Worm (Caenorhabditis elegans) whole organism, late embryonic: ENCODE data around the gene B0244.16.

ENCODE experiments used
- F13H6.1 ChIP-seq: sonication (generic microtip); optimal IDR thresholded peaks from 2 replicates; lab custom pipeline; 2016; ENCODE audit warnings: missing genetic modification characterization, missing compliant biosample characterization
- K02D7.2 ChIP-seq: sonication (generic microtip); optimal IDR thresholded peaks from 2 replicates; lab custom pipeline; 2017; ENCODE audit warnings: mild to moderate bottlenecking, missing genetic modification characterization, missing compliant biosample characterization
- T23F11.4 ChIP-seq: fragments of 200-800 bp; sonication (Bioruptor generic); optimal IDR thresholded peaks from 2 replicates; lab custom pipeline; 2018; ENCODE audit warnings: mild to moderate bottlenecking, missing genetic modification characterization, missing compliant biosample characterization
- ceh-14 ChIP-seq: sonication (generic microtip); optimal IDR thresholded peaks from 2 replicates; lab custom pipeline; 2016; ENCODE audit warnings: missing genotype, missing genetic modification characterization, missing compliant biosample characterization
- ceh-18 ChIP-seq: sonication (generic microtip); optimal IDR thresholded peaks from 2 replicates; lab custom pipeline; 2016; ENCODE audit warnings: missing genetic modification characterization, missing compliant biosample characterization
- ceh-2 ChIP-seq: sonication (generic microtip); optimal IDR thresholded peaks from 2 replicates; lab custom pipeline; 2016; ENCODE audit warnings: missing genotype, missing genetic modification characterization, missing compliant biosample characterization
- ceh-30 ChIP-seq: fragments of 150-350 bp; optimal IDR thresholded peaks from 2 replicates; lab custom pipeline; 2014; ENCODE audit warnings: missing biosample characterization, missing genetic modification characterization
- ceh-48 ChIP-seq: sonication (generic microtip); optimal IDR thresholded peaks from 2 replicates; lab custom pipeline; 2016; ENCODE audit warnings: missing genetic modification characterization, inconsistent platforms, missing compliant biosample characterization
- ceh-9 ChIP-seq: sonication (generic microtip); optimal IDR thresholded peaks from 2 replicates; lab custom pipeline; 2016; ENCODE audit warnings: mild to moderate bottlenecking, missing genetic modification characterization, inconsistent platforms, missing compliant biosample characterization
- dve-1 ChIP-seq: sonication (generic microtip); optimal IDR thresholded peaks from 2 replicates; lab custom pipeline; 2017; ENCODE audit warnings: antibody characterized with exemption, mild to moderate bottlenecking, missing genetic modification characterization, missing compliant biosample characterization
- elt-2 ChIP-seq: sonication (generic microtip); optimal IDR thresholded peaks from 2 replicates; lab custom pipeline; 2016; ENCODE audit warnings: missing genetic modification reagents, missing genetic modification characterization, missing compliant biosample characterization
- fkh-10 ChIP-seq: fragments of 150-350 bp; optimal IDR thresholded peaks from 2 replicates; lab custom pipeline; 2014; ENCODE audit warnings: missing biosample characterization, missing genetic modification reagents, missing genetic modification characterization
- fkh-6 ChIP-seq: sonication (generic microtip); optimal IDR thresholded peaks from 2 replicates; lab custom pipeline; 2016; ENCODE audit warnings: missing genetic modification characterization, missing compliant biosample characterization
- gmeb-2 ChIP-seq: sonication (generic microtip); optimal IDR thresholded peaks from 2 replicates; lab custom pipeline; 2016; ENCODE audit warnings: missing genetic modification characterization, inconsistent platforms, missing compliant biosample characterization
- hlh-30 ChIP-seq: sonication (generic microtip); optimal IDR thresholded peaks from 2 replicates; lab custom pipeline; 2017; ENCODE audit warnings: antibody characterized with exemption, missing genetic modification characterization, missing compliant biosample characterization; ENCODE audit not compliant: insufficient read depth
- hlh-6 ChIP-seq: sonication (generic microtip); optimal IDR thresholded peaks from 2 replicates; lab custom pipeline; 2016; ENCODE audit warnings: missing genotype, missing genetic modification characterization, missing compliant biosample characterization
- hlh-8 ChIP-seq: sonication (generic microtip); optimal IDR thresholded peaks from 2 replicates; lab custom pipeline; 2016; ENCODE audit warnings: missing genotype, missing genetic modification characterization, missing compliant biosample characterization
- lim-6 ChIP-seq: sonication (generic microtip); optimal IDR thresholded peaks from 2 replicates; lab custom pipeline; 2016; ENCODE audit warnings: missing genetic modification characterization, missing compliant biosample characterization
- lin-11 ChIP-seq: fragments of 200-800 bp; sonication (Bioruptor generic); optimal IDR thresholded peaks from 2 replicates; lab custom pipeline; 2018; ENCODE audit warnings: mild to moderate bottlenecking, missing genetic modification characterization, missing compliant biosample characterization
- nfya-1 ChIP-seq: sonication (generic microtip); optimal IDR thresholded peaks from 2 replicates; lab custom pipeline; 2017; ENCODE audit warnings: missing genetic modification characterization, mild to moderate bottlenecking, missing compliant biosample characterization, antibody characterized with exemption, moderate library complexity
- nhr-11 ChIP-seq: fragments of 150-350 bp; optimal IDR thresholded peaks from 2 replicates; lab custom pipeline; 2014; ENCODE audit warnings: missing biosample characterization, missing genetic modification characterization
- pag-3 ChIP-seq: sonication (generic microtip); optimal IDR thresholded peaks from 2 replicates; lab custom pipeline; 2016; ENCODE audit warnings: missing compliant biosample characterization, missing genetic modification characterization, borderline replicate concordance
- pha-4 ChIP-seq: fragments of 150-350 bp; optimal IDR thresholded peaks from 2 replicates; lab custom pipeline; 2018; ENCODE audit warnings: missing biosample characterization, missing genetic modification reagents, missing genetic modification characterization
- pros-1 ChIP-seq: fragments of 150-350 bp; optimal IDR thresholded peaks from 2 replicates; lab custom pipeline; 2014; ENCODE audit warnings: missing biosample characterization, missing genetic modification reagents, missing genetic modification characterization
- rnt-1 ChIP-seq: sonication (generic microtip); optimal IDR thresholded peaks from 2 replicates; lab custom pipeline; 2016; ENCODE audit warnings: missing genetic modification characterization, missing compliant biosample characterization
- tbx-2 ChIP-seq: sonication (generic microtip); optimal IDR thresholded peaks from 2 replicates; lab custom pipeline; 2016; ENCODE audit warnings: missing genetic modification characterization, missing compliant biosample characterization
- ttx-3 ChIP-seq: sonication (generic microtip); optimal IDR thresholded peaks from 2 replicates; lab custom pipeline; 2016; ENCODE audit warnings: missing genetic modification reagents, missing genetic modification characterization, missing compliant biosample characterization
- unc-3 ChIP-seq, 2 experiments: fragments of 200-800 bp in 1 of 2; sonication (Bioruptor generic) in 1 of 2; sonication (generic microtip) in 1 of 2; conservative IDR thresholded peaks in 1 of 2; optimal IDR thresholded peaks in 1 of 2; 2 replicates each; pipeline versions ENCODE4 v1.3.6 to Lab custom; 2016 to 2022; ENCODE audit warnings: missing compliant biosample characterization in 2 of 2, missing genetic modification characterization in 2 of 2, missing genetic modification reagents in 1 of 2
- unc-42 ChIP-seq: sonication (generic microtip); optimal IDR thresholded peaks from 2 replicates; lab custom pipeline; 2016; ENCODE audit warnings: missing genotype, missing genetic modification characterization, missing compliant biosample characterization
- unc-86 ChIP-seq: sonication (generic microtip); optimal IDR thresholded peaks from 2 replicates; lab custom pipeline; 2016; ENCODE audit warnings: missing genetic modification characterization, missing compliant biosample characterization
- zip-5 ChIP-seq: sonication (generic microtip); optimal IDR thresholded peaks from 2 replicates; lab custom pipeline; 2016; ENCODE audit warnings: missing genetic modification characterization, missing compliant biosample characterization

B0244.16 gene

ce11 chrIII:5730980-5731636 is 9.7 kb upstream of the B0244.16 start, which contains the start of the genes B0244.9 and B0244.7:
B0244.9 (minus strand) TSS chrIII:5731030.
B0244.7 (plus strand) TSS chrIII:5731501.
- TF ChIP-seq hlh-6 (tag; lab: Kevin White, UChicago) (no peak), elt-2 (tag; lab: Kevin White, UChicago) (peak; percentile 65), lim-6 (tag; lab: Kevin White, UChicago) (no peak), hlh-30 (tag; lab: Kevin White, UChicago) (no peak), nhr-11 (tag; lab: Kevin White, UChicago) (no peak), rnt-1 (tag; lab: Kevin White, UChicago) (no peak), unc-42 (tag; lab: Kevin White, UChicago) (no peak)
- TF ChIP-seq, all 69 proteins: peak for 1

ce11 chrIII:5732925-5733324 is 7.8 kb upstream of the B0244.16 start, which contains the start of gene B0244.17:
B0244.17 (plus strand) TSS chrIII:5733225.
- TF ChIP-seq T23F11.4 (GFP tag; lab: Kevin White, UChicago) (no peak), elt-2 (tag; lab: Kevin White, UChicago) (peak; percentile 30)

DNA sequence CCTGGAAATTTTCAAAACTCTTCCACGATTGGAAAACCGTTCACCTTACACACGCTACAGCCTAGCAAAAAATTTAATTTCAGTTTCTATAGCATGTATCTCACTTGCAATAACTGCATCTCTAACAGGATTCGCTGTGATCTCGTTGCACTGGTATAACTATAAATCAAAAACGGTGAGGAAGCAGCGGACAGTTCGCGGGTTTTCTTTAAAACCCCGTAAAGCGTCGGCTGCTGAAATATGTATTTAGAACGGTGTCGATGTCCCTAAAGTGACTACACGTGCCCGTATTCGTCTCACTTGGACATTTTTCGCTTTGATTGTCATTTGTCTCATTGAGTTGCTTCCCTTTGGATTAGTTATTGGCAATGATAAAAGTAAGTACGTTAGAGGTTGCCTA is 6.4 kb upstream of the B0244.16 start:
- TF ChIP-seq gmeb-2 (tag; lab: Kevin White, UChicago) (no peak), ceh-48 (no peak), pha-4 (tag; lab: Kevin White, UChicago) (no peak), unc-86 (tag; lab: Kevin White, UChicago) (no peak), nfya-1 (no peak), ceh-14 (tag; lab: Kevin White, UChicago) (no peak), pag-3 (tag; lab: Kevin White, UChicago) (no peak), lin-11 (tag; lab: Kevin White, UChicago) (no peak), unc-3 (GFP tag; conservative IDR thresholded peaks at IDR 0.05; lab: Robert Waterston, UW) (no peak), unc-3 (tag; optimal IDR thresholded peaks at IDR 0.05; lab: Kevin White, UChicago) (no peak), ceh-30 (no peak), ceh-2 (tag; lab: Kevin White, UChicago) (no peak), fkh-6 (tag; lab: Kevin White, UChicago) (no peak), ceh-9 (no peak), dve-1 (no peak), hlh-8 (tag; lab: Kevin White, UChicago) (no peak)

ce11 chrIII:5734905-5735304 is 5.9 kb upstream of the B0244.16 start, which contains the start of gene B0244.10:
B0244.10 (plus strand) TSS chrIII:5735158.
- TF ChIP-seq ttx-3: no peak
- peak; percentile 73 for TF ChIP-seq elt-2 (tag; lab: Kevin White, UChicago)

DNA sequence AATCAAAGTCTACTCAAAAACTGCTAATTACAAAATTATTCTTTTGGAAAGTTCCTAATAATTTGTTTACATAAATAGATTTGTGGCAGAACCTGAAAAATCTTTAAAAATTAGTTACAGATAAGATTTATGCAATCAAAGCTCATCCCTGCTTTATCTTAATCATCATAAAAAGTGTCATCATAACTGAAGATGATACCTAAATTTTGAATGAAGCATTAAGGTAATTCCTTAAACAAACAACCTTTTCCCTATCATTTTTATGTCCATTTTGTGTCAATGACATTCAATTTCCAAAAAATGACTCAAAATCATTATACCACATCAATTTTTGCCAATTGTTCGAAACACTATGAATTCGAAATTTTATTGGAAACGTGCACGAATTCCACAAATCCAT is 3.1 kb upstream of the B0244.16 start, which contains the start of gene B0244.6:
Gene B0244.6 (plus strand): TSS at position 301 of the 400 bp plus-strand sequence.
- TF ChIP-seq pros-1 (no peak), ceh-18 (tag; lab: Kevin White, UChicago) (no peak), zip-5 (no peak), elt-2 (tag; lab: Kevin White, UChicago) (no peak), unc-3 (GFP tag; conservative IDR thresholded peaks at IDR 0.05; lab: Robert Waterston, UW) (no peak), unc-3 (tag; optimal IDR thresholded peaks at IDR 0.05; lab: Kevin White, UChicago) (no peak), F13H6.1 (tag; lab: Kevin White, UChicago) (no peak), fkh-10 (GFP tag; lab: Kevin White, UChicago) (no peak), K02D7.2 (tag; lab: Kevin White, UChicago) (no peak), nhr-11 (tag; lab: Kevin White, UChicago) (no peak), tbx-2 (tag; lab: Kevin White, UChicago) (no peak), ttx-3 (no peak), ceh-48 (no peak), ceh-14 (tag; lab: Kevin White, UChicago) (no peak)
